Worm (Caenorhabditis elegans): ENCODE measurements around the gene srd-32.

DNA sequence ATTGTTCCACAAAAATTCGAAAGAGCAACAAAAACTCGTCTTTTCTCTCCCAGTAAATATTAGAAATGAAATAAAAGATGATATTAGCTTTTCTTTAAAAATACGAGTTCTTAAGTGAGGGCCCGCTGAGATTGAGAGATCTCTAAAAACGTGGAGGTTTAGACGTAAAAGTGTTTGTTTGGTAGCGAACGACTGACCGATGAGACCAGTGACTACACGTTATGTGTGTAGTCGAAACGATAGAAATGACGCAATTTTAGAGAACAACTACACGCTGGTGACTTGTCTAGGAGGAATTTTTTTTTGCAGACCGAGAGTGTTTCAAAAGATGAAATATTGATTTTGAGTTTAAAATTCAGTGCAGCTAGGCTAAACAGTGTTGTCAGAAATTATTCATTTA, 2.7 kb upstream of the srd-32 start, which contains the start of gene C37H5.13:
- TF ChIP-seq him-1 (tag; optimal IDR thresholded peaks at IDR 0.05), result no peak
- TF ChIP-seq dao-5 (tag; optimal IDR thresholded peaks at IDR 0.05), result no peak
- TF ChIP-seq W03F9.2 (tag; optimal IDR thresholded peaks at IDR 0.05), result no peak

All from whole organism, L4/young adult.